Fruit fly (Drosophila melanogaster): ENCODE measurements around the gene CG5274.

Gene CG5274

DNA sequence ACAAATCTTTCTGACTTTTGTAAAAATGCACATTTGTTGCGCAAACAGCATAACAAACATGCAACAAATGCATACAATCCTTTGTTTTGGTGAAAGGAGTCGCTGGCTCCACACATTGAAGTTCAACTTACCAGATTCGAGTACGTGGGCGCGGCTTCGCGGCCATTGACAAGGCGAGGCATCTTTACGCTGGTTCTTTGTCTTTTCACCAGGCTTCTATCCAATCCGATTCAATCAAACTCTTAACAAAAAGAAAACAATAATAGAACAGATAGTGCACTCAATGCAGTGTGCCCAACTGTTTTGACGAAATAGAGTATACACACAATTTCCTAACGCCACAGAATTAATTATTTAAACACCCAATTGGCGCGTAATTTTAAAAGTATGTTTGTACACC, 2.7 kb upstream of the CG5274 start, which contains the start of gene CG5262 (continued):
- TF ChIP-seq Mad (GFP tag; optimal IDR thresholded peaks at IDR 0.05) (no peak), danr (GFP tag; IDR thresholded peaks at IDR 0.05) (no peak), Dp (GFP tag; optimal IDR thresholded peaks at IDR 0.05) (peak; percentile 90), CG17328 (GFP tag; IDR thresholded peaks at IDR 0.05) (no peak), CG2199 (GFP tag; IDR thresholded peaks at IDR 0.05) (peak; percentile 48; the same call in 1 of the 3 replicates), Taf1 (GFP tag; IDR thresholded peaks at IDR 0.05) (no peak), CG32532 (GFP tag; IDR thresholded peaks at IDR 0.05) (no peak), caup (GFP tag; optimal IDR thresholded peaks at IDR 0.05; ENCODE audit: severe bottlenecking) (no peak), fd102C (GFP tag; optimal IDR thresholded peaks at IDR 0.05) (no peak), Dek (tag; optimal IDR thresholded peaks at IDR 0.05) (no peak), HmgD (GFP tag; optimal IDR thresholded peaks at IDR 0.05) (no peak), hth (optimal IDR thresholded peaks at IDR 0.05) (no peak), MBD-R2 (GFP tag; IDR thresholded peaks at IDR 0.05) (peak; percentile 64), bbx (GFP tag; IDR thresholded peaks at IDR 0.05; ENCODE audit: partially characterized antibody) (peak; percentile 37), prd (optimal IDR thresholded peaks at IDR 0.05) (no peak), prd (GFP tag; IDR thresholded peaks at IDR 0.05) (no peak), row (GFP tag; IDR thresholded peaks at IDR 0.05) (0 out of 3 replicates have a peak, but pooled peaks have one; percentile 16), Stat92E (GFP tag; optimal IDR thresholded peaks at IDR 0.05) (peak in 1 of 3 experiments; percentile 22), Max (GFP tag; optimal IDR thresholded peaks at IDR 0.05) (no peak), fru (optimal IDR thresholded peaks at IDR 0.05) (no peak), amos (GFP tag; IDR thresholded peaks at IDR 0.05; ENCODE audit: partially characterized antibody) (no peak), CG10274 (GFP tag; optimal IDR thresholded peaks at IDR 0.05) (no peak), zen (tag; optimal IDR thresholded peaks at IDR 0.05) (peak; percentile 19), Ada2b (GFP tag; IDR thresholded peaks at IDR 0.05) (no peak), nom (GFP tag; optimal IDR thresholded peaks at IDR 0.05) (peak; percentile 60), CG4617 (GFP tag; optimal IDR thresholded peaks at IDR 0.05; ENCODE audit: borderline replicate concordance) (peak; percentile 83), Dip3 (GFP tag; optimal IDR thresholded peaks at IDR 0.05) (no peak), CG3065 (GFP tag; optimal IDR thresholded peaks at IDR 0.05) (no peak), CG10321 (GFP tag; IDR thresholded peaks at IDR 0.05) (no peak), Bgb (GFP tag; IDR thresholded peaks at IDR 0.05; ENCODE audit: partially characterized antibody) (peak; percentile 36; the same call in 1 of the 2 replicates), CG13894 (tag; optimal IDR thresholded peaks at IDR 0.05) (no peak), jing (GFP tag; optimal IDR thresholded peaks at IDR 0.05) (no peak), CG15479 (GFP tag; optimal IDR thresholded peaks at IDR 0.05) (peak; percentile 65), CG2202 (tag; optimal IDR thresholded peaks at IDR 0.05) (no peak), Rfx (GFP tag; IDR thresholded peaks at IDR 0.05) (no peak), ham (GFP tag; IDR thresholded peaks at IDR 0.05) (no peak), so (GFP tag; IDR thresholded peaks at IDR 0.05) (no peak), CG8089 (GFP tag; optimal IDR thresholded peaks at IDR 0.05) (no peak), CG15514 (GFP tag; optimal IDR thresholded peaks at IDR 0.05) (peak; percentile 44), sqz (GFP tag; optimal IDR thresholded peaks at IDR 0.05) (no peak), CG12299 (tag; optimal IDR thresholded peaks at IDR 0.05) (no peak), Doc2 (GFP tag; IDR thresholded peaks at IDR 0.05) (no peak), CG15269 (tag; optimal IDR thresholded peaks at IDR 0.05) (no peak), CG18476 (GFP tag; optimal IDR thresholded peaks at IDR 0.05) (no peak), CHES-1-like (GFP tag; optimal IDR thresholded peaks at IDR 0.05) (no peak), Sry-δ (GFP tag; optimal IDR thresholded peaks at IDR 0.05) (peak; percentile 57), E2f1 (GFP tag; IDR thresholded peaks at IDR 0.05) (no peak), gt (GFP tag; IDR thresholded peaks at IDR 0.05) (no peak), Asciz (GFP tag; optimal IDR thresholded peaks at IDR 0.05) (no peak), CG14667 (GFP tag; IDR thresholded peaks at IDR 0.05) (no peak), CG11085 (GFP tag; IDR thresholded peaks at IDR 0.05) (no peak), unc-4 (GFP tag; IDR thresholded peaks at IDR 0.05; ENCODE audit: partially characterized antibody) (no peak), CTCF (GFP tag; optimal IDR thresholded peaks at IDR 0.05) (peak; percentile 31)

All from whole organism, embryonic.